Fruit fly (Drosophila melanogaster): ENCODE data around the gene fbp.

DNA sequence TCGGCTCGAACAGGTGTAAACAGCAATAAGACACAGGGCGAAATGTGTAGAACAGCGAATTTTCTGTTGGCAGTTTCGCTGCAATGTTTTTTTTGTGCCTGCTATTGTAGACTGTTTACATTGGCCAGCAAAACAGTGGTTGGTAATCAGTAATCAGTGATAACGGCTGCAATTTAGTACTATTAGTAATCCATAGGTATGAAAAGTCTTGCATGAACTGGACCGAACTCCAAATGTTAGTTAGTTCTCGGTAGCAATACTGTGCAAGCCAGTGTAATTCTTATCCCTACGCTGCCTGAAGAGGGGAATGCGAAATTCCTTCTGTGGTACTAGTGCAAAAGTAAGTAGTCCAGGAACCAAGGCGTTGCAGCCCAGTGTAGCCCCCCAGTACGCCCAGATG, 24.8 kb upstream of the fbp start:
- TF ChIP-seq CG8478 (optimal IDR thresholded peaks at IDR 0.05) (no peak), CTCF (optimal IDR thresholded peaks at IDR 0.05) (no peak)
